Fruit fly (Drosophila melanogaster): Measurements from ENCODE around the gene CG13460.

The CG13460 gene

DNA sequence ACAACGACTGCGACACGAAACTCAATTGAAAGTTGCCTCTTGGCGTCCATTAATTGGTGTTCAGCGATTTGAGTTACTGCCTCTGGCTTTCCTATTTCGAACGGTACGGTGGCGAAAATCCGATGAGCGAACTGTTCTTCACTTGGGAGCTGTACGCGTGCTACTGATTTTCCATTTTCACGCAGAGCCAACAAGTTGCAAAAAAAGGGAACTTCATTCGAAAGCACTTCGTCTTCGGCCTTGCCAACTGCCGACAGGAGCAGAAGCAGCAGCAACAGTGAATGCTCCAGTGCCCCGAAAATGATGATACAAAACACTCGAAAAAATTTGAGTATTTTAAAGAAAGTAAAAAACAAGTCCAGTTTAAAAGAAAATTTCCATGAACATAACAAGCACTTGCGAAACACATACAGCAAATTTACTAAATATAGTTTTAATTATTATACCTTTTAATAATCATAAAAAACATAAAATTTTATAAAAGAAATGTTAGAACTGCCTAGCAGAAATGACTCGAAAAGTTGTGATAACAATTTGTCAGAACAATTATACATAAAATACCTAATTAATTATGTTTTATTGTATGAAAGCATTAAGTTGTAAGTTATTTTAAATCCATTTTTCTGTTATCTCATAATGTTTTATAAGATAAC lies 27.3 kb downstream of the CG13460 start (continued):
- no peak for TF ChIP-seq ash1 (GFP tag; optimal IDR thresholded peaks at IDR 0.05)
- TF ChIP-seq CG1602 (GFP tag; optimal IDR thresholded peaks at IDR 0.05), result peak; percentile 15
- no peak for TF ChIP-seq BEAF-32 (GFP tag; optimal IDR thresholded peaks at IDR 0.05)
- peak; percentile 58 for TF ChIP-seq CG9727 (GFP tag; optimal IDR thresholded peaks at IDR 0.05)
- peak; percentile 24 for TF ChIP-seq CG12299 (tag; optimal IDR thresholded peaks at IDR 0.05)
- TF ChIP-seq Eip74EF (GFP tag; optimal IDR thresholded peaks at IDR 0.05), result peak in 1 of 2 experiments; percentile 30
- TF ChIP-seq CG10543 (GFP tag; optimal IDR thresholded peaks at IDR 0.05), result peak; percentile 58
- TF ChIP-seq dysf (GFP tag; IDR thresholded peaks at IDR 0.05), result 0 out of 3 replicates have a peak, but pooled peaks have one; percentile 27
- peak; percentile 64 for TF ChIP-seq Deaf1 (tag; optimal IDR thresholded peaks at IDR 0.05)
- TF ChIP-seq B-H2 (GFP tag; optimal IDR thresholded peaks at IDR 0.05), result peak; percentile 37
- no peak for TF ChIP-seq jing (GFP tag; optimal IDR thresholded peaks at IDR 0.05)
- TF ChIP-seq Sox102F (GFP tag; optimal IDR thresholded peaks at IDR 0.05), result peak; percentile 38
- no peak for TF ChIP-seq CG9797 (GFP tag; optimal IDR thresholded peaks at IDR 0.05)
- TF ChIP-seq cwo (GFP tag; optimal IDR thresholded peaks at IDR 0.05), result peak; percentile 56
- TF ChIP-seq CG17186 (GFP tag; optimal IDR thresholded peaks at IDR 0.05), result no peak
- peak; percentile 40 for TF ChIP-seq CG9437 (GFP tag; optimal IDR thresholded peaks at IDR 0.05)
- peak; percentile 29 for TF ChIP-seq CG30403 (GFP tag; optimal IDR thresholded peaks at IDR 0.05)
- TF ChIP-seq CG3281 (GFP tag; optimal IDR thresholded peaks at IDR 0.05), result peak; percentile 63
- TF ChIP-seq Dll (GFP tag; IDR thresholded peaks at IDR 0.05; ENCODE audit: partially characterized antibody), result no peak
- no peak for TF ChIP-seq E2f1 (GFP tag; IDR thresholded peaks at IDR 0.05)
- TF ChIP-seq Fer1 (GFP tag; optimal IDR thresholded peaks at IDR 0.05), result peak; percentile 67
- no peak for TF ChIP-seq NC2α (GFP tag; optimal IDR thresholded peaks at IDR 0.05)
- TF ChIP-seq YL-1 (GFP tag; optimal IDR thresholded peaks at IDR 0.05), result no peak
- TF ChIP-seq Hand (GFP tag; optimal IDR thresholded peaks at IDR 0.05), result peak; percentile 73
- TF ChIP-seq pros (GFP tag; optimal IDR thresholded peaks at IDR 0.05), result no peak
- TF ChIP-seq CG1529 (GFP tag; optimal IDR thresholded peaks at IDR 0.05), result no peak
- no peak for TF ChIP-seq fd102C (GFP tag; optimal IDR thresholded peaks at IDR 0.05)
- peak; percentile 6 for TF ChIP-seq fd96Cb (tag; optimal IDR thresholded peaks at IDR 0.05)
- peak; percentile 68 for TF ChIP-seq gem (tag; optimal IDR thresholded peaks at IDR 0.05)
- TF ChIP-seq disco-r (GFP tag; optimal IDR thresholded peaks at IDR 0.05), result no peak
- peak; percentile 45 for TF ChIP-seq CG10209 (GFP tag; optimal IDR thresholded peaks at IDR 0.05)
- peak; percentile 6 for TF ChIP-seq Six4 (GFP tag; optimal IDR thresholded peaks at IDR 0.05)
- peak; percentile 65; the same call in 2 of the 3 replicates for TF ChIP-seq CG17361 (GFP tag; IDR thresholded peaks at IDR 0.05)
- no peak for TF ChIP-seq Ravus (GFP tag; IDR thresholded peaks at IDR 0.05)
- peak; percentile 46 for TF ChIP-seq zf30C (GFP tag; optimal IDR thresholded peaks at IDR 0.05)
- TF ChIP-seq nmo (GFP tag; optimal IDR thresholded peaks at IDR 0.05), result peak; percentile 35
- TF ChIP-seq wdn (GFP tag; IDR thresholded peaks at IDR 0.05), result 0 out of 2 replicates have a peak, but pooled peaks have one; percentile 29
- TF ChIP-seq PHDP (tag; optimal IDR thresholded peaks at IDR 0.05), result peak; percentile 29
- TF ChIP-seq kay (GFP tag; optimal IDR thresholded peaks at IDR 0.05), result no peak
- TF ChIP-seq CG13424 (tag; optimal IDR thresholded peaks at IDR 0.05), result peak; percentile 55
- TF ChIP-seq Nf-YB (GFP tag; optimal IDR thresholded peaks at IDR 0.05), result peak; percentile 36
- peak; percentile 7 for TF ChIP-seq Xbp1 (GFP tag; optimal IDR thresholded peaks at IDR 0.05)
- TF ChIP-seq CG2712 (tag; optimal IDR thresholded peaks at IDR 0.05), result peak; percentile 42
- peak; percentile 59 for TF ChIP-seq CG10147 (GFP tag; optimal IDR thresholded peaks at IDR 0.05)
- no peak for TF ChIP-seq CG11093 (GFP tag; IDR thresholded peaks at IDR 0.05)
- TF ChIP-seq tll (GFP tag; optimal IDR thresholded peaks at IDR 0.05), result no peak
- TF ChIP-seq CG15269 (tag; optimal IDR thresholded peaks at IDR 0.05), result peak; percentile 49
- TF ChIP-seq CG13296 (GFP tag; optimal IDR thresholded peaks at IDR 0.05), result peak; percentile 54
